Worm (Caenorhabditis elegans): ENCODE data around the gene tomm-20.
"Not testable (repeated sequence)": the region's sequence is repeated elsewhere in the genome, so short reads cannot be mapped to it uniquely, and the experiment has no call there.

DNA sequence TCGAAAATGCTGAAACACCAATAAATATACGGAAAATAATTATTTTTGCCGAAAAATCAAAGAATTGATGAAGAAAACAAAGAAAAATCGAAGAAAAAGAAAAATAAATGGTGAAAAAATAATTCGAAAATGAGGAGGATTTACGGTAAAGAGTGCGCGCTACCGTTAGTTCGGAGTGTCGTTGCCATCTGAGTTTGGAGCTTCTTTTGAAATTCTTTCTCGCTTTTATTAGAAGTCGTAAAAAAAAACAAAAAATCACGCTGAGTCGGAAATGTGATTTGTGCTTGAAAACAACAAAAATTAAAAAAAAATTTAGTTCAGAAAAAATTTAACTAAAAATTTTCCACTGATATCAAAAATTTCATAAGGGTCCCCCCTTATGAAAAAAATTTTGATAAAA lies 31.0 kb upstream of the tomm-20 start, which contains the start of gene F23H12.10:
- TF ChIP-seq dao-5, W03F9.2, him-1 (tag; optimal IDR thresholded peaks at IDR 0.05): not testable (repeated sequence)
